Worm (Caenorhabditis elegans): ENCODE data around the gene pqn-87.

- no peak for TF ChIP-seq pha-4 (tag; optimal IDR thresholded peaks at IDR 0.05)
- TF ChIP-seq unc-120 (tag; optimal IDR thresholded peaks at IDR 0.05; ENCODE audit: poor library complexity, severe bottlenecking), result no peak
- TF ChIP-seq snpc-4 (tag; optimal IDR thresholded peaks at IDR 0.05), result no peak
Measured at ce11 chrII:12241792-12242191, 16.9 kb upstream of the pqn-87 start.

Measured in whole organism, mixed stage, embryonic.